Fruit fly (Drosophila melanogaster) whole organism, prepupa: ENCODE measurements around the gene Fer3.
A peak's percentile ranks its signal among the peaks of the same experiment; 100 is the strongest.

Experiments
- CG10669 ChIP-seq: fragments of 200-800 bp; sonication (Bioruptor generic); optimal IDR thresholded peaks from 3 replicates; lab custom pipeline; 2018; ENCODE audit warnings: missing biosample characterization, mild to moderate bottlenecking, missing genetic modification characterization, moderate library complexity
- CG11294 ChIP-seq: fragments of 200-800 bp; sonication (Bioruptor generic); IDR thresholded peaks from 2 replicates; pipeline ENCODE4 v1.3.6; 2022; ENCODE audit warnings: missing biosample characterization, missing genetic modification characterization
- CG11762 ChIP-seq: fragments of 200-800 bp; sonication (Bioruptor generic); optimal IDR thresholded peaks from 3 replicates; lab custom pipeline; 2016; ENCODE audit warnings: missing biosample characterization, missing genetic modification characterization; ENCODE audit not compliant: insufficient read depth
- CG11902 ChIP-seq: fragments of 200-800 bp; sonication (Bioruptor generic); optimal IDR thresholded peaks from 3 replicates; lab custom pipeline; 2016; ENCODE audit warnings: missing biosample characterization, missing genetic modification characterization
- CG15336 ChIP-seq: fragments of 200-800 bp; sonication (Bioruptor generic); IDR thresholded peaks from 2 replicates; pipeline ENCODE4 v1.3.6; 2022; ENCODE audit warnings: missing biosample characterization, missing genetic modification characterization
- CG16779 ChIP-seq: fragments of 200-800 bp; sonication (Bioruptor generic); optimal IDR thresholded peaks from 3 replicates; lab custom pipeline; 2017; ENCODE audit warnings: missing biosample characterization, mild to moderate bottlenecking, missing genetic modification characterization
- CG3032 ChIP-seq: fragments of 200-800 bp; optimal IDR thresholded peaks from 2 replicates; lab custom pipeline; 2019; ENCODE audit warnings: missing biosample characterization, mild to moderate bottlenecking, missing genetic modification characterization, moderate library complexity
- CG31627 ChIP-seq: fragments of 200-800 bp; sonication (Bioruptor generic); optimal IDR thresholded peaks from 3 replicates; lab custom pipeline; 2016; ENCODE audit warnings: missing biosample characterization, missing genetic modification characterization
- CG34406 ChIP-seq: fragments of 200-800 bp; sonication (Bioruptor generic); optimal IDR thresholded peaks from 3 replicates; lab custom pipeline; 2016; ENCODE audit warnings: missing biosample characterization, missing genetic modification characterization
- CG3919 ChIP-seq: fragments of 200-800 bp; sonication (Bioruptor generic); optimal IDR thresholded peaks from 3 replicates; lab custom pipeline; 2016; ENCODE audit warnings: missing biosample characterization, missing genetic modification characterization
- CG4318 ChIP-seq: fragments of 200-800 bp; sonication (Bioruptor generic); optimal IDR thresholded peaks from 3 replicates; lab custom pipeline; 2017; ENCODE audit warnings: missing biosample characterization, mild to moderate bottlenecking, missing genetic modification characterization
- CG6792 ChIP-seq: fragments of 200-800 bp; sonication (Bioruptor generic); optimal IDR thresholded peaks from 3 replicates; lab custom pipeline; 2016; ENCODE audit warnings: missing biosample characterization, missing genetic modification characterization
- CG6854 ChIP-seq: fragments of 200-800 bp; sonication (Bioruptor generic); optimal IDR thresholded peaks from 2 replicates; lab custom pipeline; 2017; ENCODE audit warnings: missing biosample characterization, mild to moderate bottlenecking, missing genetic modification characterization
- CG8119 ChIP-seq: fragments of 200-800 bp; sonication (Bioruptor generic); IDR thresholded peaks from 3 replicates; pipeline ENCODE4 v1.3.6; 2022; ENCODE audit warnings: missing biosample characterization, missing genetic modification characterization
- CG8319 ChIP-seq: fragments of 200-800 bp; sonication (Bioruptor generic); optimal IDR thresholded peaks from 3 replicates; lab custom pipeline; 2016; ENCODE audit warnings: missing biosample characterization, missing genetic modification characterization
- CG8632 ChIP-seq: fragments of 200-800 bp; sonication (Bioruptor generic); optimal IDR thresholded peaks from 3 replicates; lab custom pipeline; 2016; ENCODE audit warnings: missing biosample characterization, missing genetic modification characterization
- Eip78C ChIP-seq: fragments of 200-800 bp; sonication (Bioruptor generic); peaks from one replicate; lab custom pipeline; 2016; ENCODE audit warnings: missing biosample characterization, missing genetic modification characterization
- Ets21C ChIP-seq: fragments of 200-800 bp; sonication (Bioruptor generic); optimal IDR thresholded peaks from 3 replicates; lab custom pipeline; 2016; ENCODE audit warnings: missing biosample characterization, missing genetic modification characterization
- Gug ChIP-seq: fragments of 200-800 bp; sonication (Bioruptor generic); IDR thresholded peaks from 2 replicates; pipeline ENCODE4 v1.3.6; 2022; ENCODE audit warnings: missing biosample characterization, missing genetic modification characterization
- Hr38 ChIP-seq: sonication (Bioruptor generic); optimal IDR thresholded peaks from 2 replicates; lab custom pipeline; 2016; ENCODE audit warnings: missing biosample characterization, missing genetic modification characterization
- Hr4 ChIP-seq: fragments of 200-800 bp; sonication (Bioruptor generic); optimal IDR thresholded peaks from 3 replicates; lab custom pipeline; 2016; ENCODE audit warnings: missing biosample characterization, missing genetic modification characterization
- Met ChIP-seq: fragments of 200-800 bp; sonication (Bioruptor generic); optimal IDR thresholded peaks from 3 replicates; lab custom pipeline; 2016; ENCODE audit warnings: missing biosample characterization, missing genetic modification characterization
- Smox ChIP-seq: fragments of 200-800 bp; sonication (Bioruptor generic); optimal IDR thresholded peaks from 3 replicates; lab custom pipeline; 2016; ENCODE audit warnings: missing biosample characterization, missing genetic modification characterization
- achi ChIP-seq: fragments of 200-800 bp; sonication (Bioruptor generic); optimal IDR thresholded peaks from 3 replicates; lab custom pipeline; 2016; ENCODE audit warnings: missing biosample characterization, missing genetic modification characterization
- acj6 ChIP-seq: fragments of 200-800 bp; sonication (Bioruptor generic); optimal IDR thresholded peaks from 3 replicates; lab custom pipeline; 2016; ENCODE audit warnings: missing biosample characterization, missing genetic modification characterization
- dsx ChIP-seq: fragments of 200-800 bp; optimal IDR thresholded peaks from 3 replicates; lab custom pipeline; 2019; ENCODE audit warnings: missing biosample characterization, mild to moderate bottlenecking, missing genetic modification characterization, moderate library complexity; ENCODE audit not compliant: poor library complexity, severe bottlenecking
- eg ChIP-seq: fragments of 200-800 bp; sonication (Bioruptor generic); IDR thresholded peaks from 3 replicates; pipeline ENCODE4 v1.3.6; 2022; ENCODE audit warnings: missing biosample characterization, missing genetic modification characterization
- salr ChIP-seq, 2 experiments: fragments of 200-800 bp; sonication (Bioruptor generic); optimal IDR thresholded peaks; 3 replicates each; lab custom pipeline; 2016 to 2018; ENCODE audit warnings: missing biosample characterization in 2 of 2, missing genetic modification characterization in 2 of 2, mild to moderate bottlenecking in 1 of 2
- spab ChIP-seq: fragments of 200-800 bp; sonication (Bioruptor generic); optimal IDR thresholded peaks from 2 replicates; lab custom pipeline; 2017; ENCODE audit warnings: missing biosample characterization, mild to moderate bottlenecking, missing genetic modification characterization, missing genetic modification reagents
- svp ChIP-seq: fragments of 200-800 bp; sonication (Bioruptor generic); peaks from one replicate; lab custom pipeline; 2016; ENCODE audit warnings: missing biosample characterization, missing genetic modification characterization
- topi ChIP-seq: fragments of 200-800 bp; sonication (Bioruptor generic); optimal IDR thresholded peaks from 3 replicates; lab custom pipeline; 2016; ENCODE audit warnings: missing biosample characterization, missing genetic modification characterization
- vri ChIP-seq: fragments of 200-800 bp; sonication (Bioruptor generic); optimal IDR thresholded peaks from 3 replicates; lab custom pipeline; 2016; ENCODE audit warnings: missing biosample characterization, mild to moderate bottlenecking, missing genetic modification characterization

Gene Fer3

dm6 chr3R:11694311-11695305 lies at the start of gene Fer3:
Gene Fer3, minus strand, starts transcription at chr3R:11694311.
- TF ChIP-seq vri (GFP tag; lab: Kevin White, UChicago) (no peak), Eip78C (peak; percentile 77), CG11294 (GFP tag; lab: Robert Waterston, UW) (0 out of 2 replicates have a peak, but pooled peaks have one; percentile 5), CG10669 (GFP tag; lab: Kevin White, UChicago) (peak; percentile 75)

- TF ChIP-seq dsx (GFP tag; lab: Kevin White, UChicago) (no peak), Met (GFP tag; lab: Kevin White, UChicago) (no peak), CG11294 (GFP tag; lab: Robert Waterston, UW) (no peak), spab (no peak), CG6792 (GFP tag; lab: Kevin White, UChicago) (no peak), vri (GFP tag; lab: Kevin White, UChicago) (no peak), Hr38 (GFP tag; lab: Kevin White, UChicago) (no peak), CG16779 (no peak), Hr4 (GFP tag; lab: Kevin White, UChicago) (no peak), CG8119 (GFP tag; lab: Robert Waterston, UW) (no peak), CG6854 (no peak), Ets21C (GFP tag; lab: Kevin White, UChicago) (no peak), CG15336 (GFP tag; lab: Robert Waterston, UW) (no peak), acj6 (no peak), CG11902 (GFP tag; lab: Kevin White, UChicago) (no peak), eg (no peak)
Observed at dm6 chr3R:11741730-11742203, 47.7 kb upstream of the Fer3 start, which contains the start of the genes Blm and CG14722. Gene Blm, minus strand, starts transcription at chr3R:11741783. Gene CG14722, plus strand, starts transcription at chr3R:11741890.

dm6 chr3R:11735337-11735736 lies 41.2 kb upstream of the Fer3 start, which contains the start of gene CG14721:
Gene CG14721, plus strand, starts transcription at chr3R:11735447.
- TF ChIP-seq CG34406 (GFP tag; lab: Kevin White, UChicago) (no peak), topi (no peak), dsx (GFP tag; lab: Kevin White, UChicago) (no peak), CG31627 (GFP tag; lab: Kevin White, UChicago) (peak; percentile 41), CG3032 (tag; lab: Kevin White, UChicago) (peak; percentile 33), CG3919 (no peak), Hr38 (GFP tag; lab: Kevin White, UChicago) (no peak)
- TF ChIP-seq, all 60 proteins: peak for 2

dm6 chr3R:11721593-11721992 lies 27.5 kb upstream of the Fer3 start, which contains the start of gene CG12594:
Gene CG12594, plus strand, starts transcription at chr3R:11721734.
- TF ChIP-seq salr (GFP tag; optimal IDR thresholded peaks at IDR 0.05; lab: Kevin White, UChicago): no peak
- TF ChIP-seq, all 60 proteins: peak for 0

dm6 chr3R:11711376-11711775 lies 17.3 kb upstream of the Fer3 start, which contains the start of gene CG14720:
Gene CG14720, plus strand, starts transcription at chr3R:11711676.
- TF ChIP-seq svp (GFP tag; lab: Kevin White, UChicago) (peak; percentile 43), spab (no peak)

dm6 chr3R:11703730-11704129 lies 9.6 kb upstream of the Fer3 start, which contains the start of gene I-t:
Gene I-t, plus strand, starts transcription at chr3R:11704030.
- TF ChIP-seq Smox (GFP tag; lab: Kevin White, UChicago) (no peak), CG3919 (no peak), CG8319 (no peak), vri (GFP tag; lab: Kevin White, UChicago) (no peak), CG34406 (GFP tag; lab: Kevin White, UChicago) (no peak), svp (GFP tag; lab: Kevin White, UChicago) (no peak), CG4318 (no peak), Ets21C (GFP tag; lab: Kevin White, UChicago) (no peak), CG16779 (no peak), achi (GFP tag; lab: Kevin White, UChicago) (no peak), CG8632 (GFP tag; lab: Kevin White, UChicago) (no peak), CG31627 (GFP tag; lab: Kevin White, UChicago) (no peak), Gug (no peak), CG11762 (GFP tag; lab: Kevin White, UChicago) (no peak)
